Worm (Caenorhabditis elegans): ENCODE results near the gene F09C6.3.

- TF ChIP-seq cebp-2 (GFP tag; IDR thresholded peaks at IDR 0.05) (no peak), Y79H2A.3 (GFP tag; conservative IDR thresholded peaks at IDR 0.05) (no peak), ama-1 (optimal IDR thresholded peaks at IDR 0.05) (no peak), ama-1 (GFP tag; optimal IDR thresholded peaks at IDR 0.05) (no peak), aptf-2 (GFP tag; conservative IDR thresholded peaks at IDR 0.05) (no peak), hsf-1 (GFP tag; IDR thresholded peaks at IDR 0.05) (no peak)
These were observed 50.6 kb downstream of the F09C6.3 start, which contains the start of gene srh-214 for ce11 chrV:16829396-16829795.
